Worm (Caenorhabditis elegans) whole organism, L1 larva: ENCODE data around the gene T09F3.5.

Experiments
- C04F5.9 ChIP-seq: sonication (generic microtip); optimal IDR thresholded peaks from 2 replicates; lab custom pipeline; 2016; ENCODE audit warnings: missing genetic modification characterization, missing compliant biosample characterization
- C16A3.4 ChIP-seq: fragments of 150-350 bp; optimal IDR thresholded peaks from 2 replicates; lab custom pipeline; 2014; ENCODE audit warnings: missing biosample characterization, missing genetic modification characterization
- F16B12.6 ChIP-seq: fragments of 150-350 bp; optimal IDR thresholded peaks from 2 replicates; lab custom pipeline; 2014; ENCODE audit warnings: missing biosample characterization, missing genetic modification characterization
- aha-1 ChIP-seq: fragments of 150-350 bp; optimal IDR thresholded peaks from 2 replicates; lab custom pipeline; 2014; ENCODE audit warnings: missing biosample characterization, missing genetic modification characterization
- aly-2 ChIP-seq: fragments of 150-350 bp; optimal IDR thresholded peaks from 2 replicates; lab custom pipeline; 2014; ENCODE audit warnings: missing biosample characterization, missing genetic modification characterization
- ama-1 ChIP-seq: fragments of 150-350 bp; optimal IDR thresholded peaks from 2 replicates; lab custom pipeline; 2014
- blmp-1 ChIP-seq: fragments of 150-350 bp; optimal IDR thresholded peaks from 2 replicates; lab custom pipeline; 2014; ENCODE audit warnings: missing biosample characterization, missing genetic modification characterization
- ceh-8 ChIP-seq: fragments of 200-800 bp; sonication (Bioruptor generic); optimal IDR thresholded peaks from 2 replicates; lab custom pipeline; 2018; ENCODE audit warnings: mild to moderate bottlenecking, missing genetic modification characterization, moderate library complexity, missing compliant biosample characterization
- ceh-82 ChIP-seq, 3 experiments: fragments of 150-350 bp in 1 of 3; sonication (generic microtip) in 2 of 3; optimal IDR thresholded peaks; 2 replicates each; lab custom pipeline; 2014 to 2017; ENCODE audit warnings: missing biosample characterization in 3 of 3, missing genetic modification characterization in 3 of 3
- ces-1 ChIP-seq: fragments of 150-350 bp; optimal IDR thresholded peaks from 2 replicates; lab custom pipeline; 2014; ENCODE audit warnings: missing biosample characterization, missing genetic modification reagents, missing genetic modification characterization
- efl-1 ChIP-seq, 4 experiments: fragments of 150-350 bp; optimal IDR thresholded peaks in 3 of 4; peaks in 1 of 4; 1 replicate in 1 of 4; 2 replicates in 3 of 4; lab custom pipeline; 2014; ENCODE audit warnings: missing biosample characterization in 2 of 4, missing genetic modification characterization in 2 of 4, missing genetic modification reagents in 2 of 4
- efl-3 ChIP-seq: fragments of 200-800 bp; sonication (Bioruptor generic); optimal IDR thresholded peaks from 2 replicates; lab custom pipeline; 2018; ENCODE audit warnings: mild to moderate bottlenecking, missing genetic modification characterization, missing compliant biosample characterization
- elt-2 ChIP-seq: sonication (generic microtip); optimal IDR thresholded peaks from 2 replicates; lab custom pipeline; 2016; ENCODE audit warnings: missing genetic modification characterization, mild to moderate bottlenecking, inconsistent platforms, missing compliant biosample characterization, missing genetic modification reagents
- elt-3 ChIP-seq, 6 experiments: fragments of 150-350 bp in 1 of 6; sonication (generic microtip); optimal IDR thresholded peaks; 2 replicates each; lab custom pipeline; 2017 to 2018; ENCODE audit warnings: missing biosample characterization in 6 of 6, missing genetic modification characterization in 6 of 6, inconsistent platforms in 1 of 6
- fkh-10 ChIP-seq: sonication (generic microtip); optimal IDR thresholded peaks from 2 replicates; lab custom pipeline; 2017; ENCODE audit warnings: missing biosample characterization, missing genetic modification reagents, missing genetic modification characterization
- fkh-4 ChIP-seq: sonication (generic microtip); optimal IDR thresholded peaks from 2 replicates; lab custom pipeline; 2016; ENCODE audit warnings: missing compliant biosample characterization, missing genetic modification characterization, borderline replicate concordance
- fos-1 ChIP-seq: fragments of 150-350 bp; optimal IDR thresholded peaks from 2 replicates; lab custom pipeline; 2014; ENCODE audit warnings: missing biosample characterization, missing genetic modification characterization
- grh-1 ChIP-seq: fragments of 200-800 bp; sonication (Bioruptor generic); IDR thresholded peaks from 2 replicates; pipeline ENCODE4 v1.3.6; 2022; ENCODE audit warnings: missing genetic modification reagents, missing genetic modification characterization, missing compliant biosample characterization
- hlh-17 ChIP-seq: fragments of 200-800 bp; sonication (Bioruptor generic); optimal IDR thresholded peaks from 2 replicates; lab custom pipeline; 2018; ENCODE audit warnings: missing genetic modification characterization, mild to moderate bottlenecking, missing compliant biosample characterization, moderate library complexity, borderline replicate concordance
- irx-1 ChIP-seq: sonication (generic microtip); optimal IDR thresholded peaks from 2 replicates; lab custom pipeline; 2016; ENCODE audit warnings: missing genetic modification characterization, missing compliant biosample characterization
- isw-1 ChIP-seq: fragments of 200-800 bp; sonication (Bioruptor generic); IDR thresholded peaks from 2 replicates; pipeline ENCODE4 v1.3.6; 2022; ENCODE audit warnings: missing genetic modification characterization, missing compliant biosample characterization
- lin-13 ChIP-seq: fragments of 150-350 bp; optimal IDR thresholded peaks from 2 replicates; lab custom pipeline; 2014; ENCODE audit warnings: missing biosample characterization, missing genetic modification reagents, missing genetic modification characterization
- lin-14 ChIP-seq: fragments of 200-800 bp; sonication (Bioruptor generic); optimal IDR thresholded peaks from 2 replicates; lab custom pipeline; 2018; ENCODE audit warnings: mild to moderate bottlenecking, missing genetic modification characterization, moderate library complexity, missing compliant biosample characterization
- lin-15B ChIP-seq: fragments of 150-350 bp; sonication (generic microtip); optimal IDR thresholded peaks from 3 replicates; lab custom pipeline; 2014; ENCODE audit warnings: missing biosample characterization, missing genetic modification characterization
- lir-3 ChIP-seq: sonication (generic microtip); optimal IDR thresholded peaks from 2 replicates; lab custom pipeline; 2016; ENCODE audit warnings: mild to moderate bottlenecking, missing genetic modification characterization, moderate library complexity, missing compliant biosample characterization; ENCODE audit not compliant: poor library complexity
- lsy-2 ChIP-seq, 2 experiments: fragments of 150-350 bp; optimal IDR thresholded peaks; 2 replicates each; lab custom pipeline; 2014; ENCODE audit warnings: missing biosample characterization in 2 of 2, missing genetic modification characterization in 2 of 2
- mab-9 ChIP-seq: fragments of 200-800 bp; sonication (Bioruptor generic); IDR thresholded peaks from 2 replicates; pipeline ENCODE4 v1.3.6; 2022; ENCODE audit warnings: missing genetic modification reagents, missing genetic modification characterization, missing compliant biosample characterization
- mef-2 ChIP-seq: fragments of 150-350 bp; optimal IDR thresholded peaks from 2 replicates; lab custom pipeline; 2014; ENCODE audit warnings: missing biosample characterization, missing genetic modification characterization
- nhr-237 ChIP-seq: fragments of 150-350 bp; optimal IDR thresholded peaks from 2 replicates; lab custom pipeline; 2014; ENCODE audit warnings: missing biosample characterization, missing genetic modification characterization
- nhr-28 ChIP-seq: fragments of 150-350 bp; optimal IDR thresholded peaks from 2 replicates; lab custom pipeline; 2014; ENCODE audit warnings: missing biosample characterization, missing genetic modification characterization
- nhr-47 ChIP-seq: sonication (generic microtip); optimal IDR thresholded peaks from 2 replicates; lab custom pipeline; 2016; ENCODE audit warnings: mild to moderate bottlenecking, missing genetic modification characterization, moderate library complexity, missing compliant biosample characterization
- nhr-71 ChIP-seq: sonication (generic microtip); optimal IDR thresholded peaks from 2 replicates; lab custom pipeline; 2016; ENCODE audit warnings: mild to moderate bottlenecking, missing genetic modification characterization, moderate library complexity, missing compliant biosample characterization
- nhr-84 ChIP-seq: sonication (generic microtip); optimal IDR thresholded peaks from 2 replicates; lab custom pipeline; 2017; ENCODE audit warnings: missing biosample characterization, missing genetic modification characterization
- nhr-85 ChIP-seq: sonication (generic microtip); peaks from one replicate; lab custom pipeline; 2016; ENCODE audit warnings: missing genetic modification characterization, inconsistent platforms, missing compliant biosample characterization
- nhr-90 ChIP-seq: sonication (generic microtip); optimal IDR thresholded peaks from 2 replicates; lab custom pipeline; 2016; ENCODE audit warnings: mild to moderate bottlenecking, missing genetic modification characterization, missing compliant biosample characterization; ENCODE audit not compliant: poor library complexity
- pag-3 ChIP-seq: sonication (generic microtip); optimal IDR thresholded peaks from 2 replicates; lab custom pipeline; 2017; ENCODE audit warnings: missing genetic modification characterization, mild to moderate bottlenecking, missing compliant biosample characterization, antibody characterized with exemption, borderline replicate concordance; ENCODE audit not compliant: insufficient read depth
- pax-3 ChIP-seq: fragments of 200-800 bp; sonication (Bioruptor generic); optimal IDR thresholded peaks from 2 replicates; lab custom pipeline; 2018; ENCODE audit warnings: mild to moderate bottlenecking, missing genetic modification characterization, moderate library complexity, missing compliant biosample characterization
- pqm-1 ChIP-seq: sonication (generic microtip); optimal IDR thresholded peaks from 3 replicates; lab custom pipeline; 2017; ENCODE audit warnings: missing biosample characterization, missing genetic modification characterization
- rnt-1 ChIP-seq: sonication (generic microtip); optimal IDR thresholded peaks from 2 replicates; lab custom pipeline; 2016; ENCODE audit warnings: mild to moderate bottlenecking, missing genetic modification characterization, moderate library complexity, missing compliant biosample characterization
- skn-1 ChIP-seq: fragments of 150-350 bp; optimal IDR thresholded peaks from 2 replicates; lab custom pipeline; 2014; ENCODE audit warnings: missing biosample characterization, missing genetic modification characterization
- snpc-4 ChIP-seq: fragments of 150-350 bp; optimal IDR thresholded peaks from 2 replicates; lab custom pipeline; 2014; ENCODE audit warnings: missing biosample characterization, missing genetic modification characterization
- snu-23 ChIP-seq: sonication (generic microtip); optimal IDR thresholded peaks from 2 replicates; lab custom pipeline; 2016; ENCODE audit warnings: missing genetic modification characterization, missing compliant biosample characterization
- sup-37 ChIP-seq: fragments of 200-800 bp; sonication (Bioruptor generic); optimal IDR thresholded peaks from 2 replicates; lab custom pipeline; 2018; ENCODE audit warnings: mild to moderate bottlenecking, missing genetic modification characterization, missing compliant biosample characterization
- swsn-7 ChIP-seq: sonication (generic microtip); optimal IDR thresholded peaks from 2 replicates; lab custom pipeline; 2016; ENCODE audit warnings: missing genetic modification characterization, missing compliant biosample characterization
- tbx-2 ChIP-seq: sonication (generic microtip); optimal IDR thresholded peaks from 2 replicates; lab custom pipeline; 2016; ENCODE audit warnings: missing genetic modification characterization, missing compliant biosample characterization
- tlp-1 ChIP-seq: fragments of 150-350 bp; optimal IDR thresholded peaks from 2 replicates; lab custom pipeline; 2014; ENCODE audit warnings: missing biosample characterization, missing genetic modification characterization
- unc-130 ChIP-seq: fragments of 150-350 bp; optimal IDR thresholded peaks from 2 replicates; lab custom pipeline; 2017; ENCODE audit warnings: missing biosample characterization, missing genetic modification characterization, inconsistent platforms
- unc-30 ChIP-seq: sonication (generic microtip); optimal IDR thresholded peaks from 2 replicates; lab custom pipeline; 2017; ENCODE audit warnings: missing biosample characterization, missing genetic modification characterization
- xbp-1 ChIP-seq: sonication (generic microtip); optimal IDR thresholded peaks from 2 replicates; lab custom pipeline; 2016; ENCODE audit warnings: missing genetic modification characterization, missing compliant biosample characterization
- ztf-4 ChIP-seq: fragments of 150-350 bp; optimal IDR thresholded peaks from 2 replicates; lab custom pipeline; 2014; ENCODE audit warnings: missing biosample characterization, missing genetic modification characterization

The T09F3.5 gene

ce11 chrII:10396578-10396977 lies at the start of gene T09F3.5:
Gene T09F3.5, plus strand, starts transcription at chrII:10396878.
- TF ChIP-seq mab-9 = no peak
- no peak for TF ChIP-seq lsy-2 (tag; optimal IDR thresholded peaks at IDR 0.05; lab: Kevin White, UChicago)
- no peak for TF ChIP-seq lin-14 (GFP tag; lab: Kevin White, UChicago)
- no peak for TF ChIP-seq lin-13 (GFP tag; lab: Kevin White, UChicago)
- TF ChIP-seq ztf-4 (tag; lab: Kevin White, UChicago) = no peak
- no peak for TF ChIP-seq blmp-1
- TF ChIP-seq nhr-28 (tag; lab: Kevin White, UChicago) = no peak

ce11 chrII:10349915-10350314 lies 46.8 kb upstream of the T09F3.5 start, which contains the start of gene stip-1:
Gene stip-1, minus strand, starts transcription at chrII:10350012.
- no peak for TF ChIP-seq unc-130
- no peak for TF ChIP-seq aly-2 (tag; lab: Kevin White, UChicago)
- TF ChIP-seq pqm-1 (tag; lab: Kevin White, UChicago) = no peak
- peak; percentile 39 for TF ChIP-seq nhr-71
- TF ChIP-seq pax-3 (tag; lab: Kevin White, UChicago) = no peak
- no peak for TF ChIP-seq pag-3 (tag; lab: Kevin White, UChicago)
- TF ChIP-seq nhr-84 (tag; lab: Kevin White, UChicago) = no peak
- TF ChIP-seq C04F5.9 (tag; lab: Kevin White, UChicago) = no peak
- no peak for TF ChIP-seq elt-3 (tag; optimal IDR thresholded peaks at IDR 0.05; lab: Kevin White, UChicago)
- no peak for TF ChIP-seq snu-23 (GFP tag; lab: Kevin White, UChicago)
- TF ChIP-seq aha-1 (tag; lab: Kevin White, UChicago) = no peak
- TF ChIP-seq lsy-2 (tag; optimal IDR thresholded peaks at IDR 0.05; lab: Kevin White, UChicago) = peak in 1 of 2 experiments; percentile 2
- no peak for TF ChIP-seq mef-2 (tag; lab: Kevin White, UChicago)
- TF ChIP-seq nhr-47 (tag; lab: Kevin White, UChicago) = no peak
- TF ChIP-seq efl-1 (optimal IDR thresholded peaks at IDR 0.05; lab: Kevin White, UChicago) = no peak
- peak in 1 of 2 experiments; percentile 91 for TF ChIP-seq efl-1 (GFP tag; optimal IDR thresholded peaks at IDR 0.05 in 1 of 2; lab: Kevin White, UChicago)
- no peak for TF ChIP-seq C16A3.4 (tag; lab: Kevin White, UChicago)
- TF ChIP-seq tlp-1 (tag; lab: Kevin White, UChicago) = no peak
- TF ChIP-seq mab-9 = no peak
- TF ChIP-seq lin-15B (tag; lab: Kevin White, UChicago) = no peak
- TF ChIP-seq nhr-237 (tag; lab: Kevin White, UChicago) = no peak
- TF ChIP-seq isw-1 (GFP tag; lab: Robert Waterston, UW) = no peak
- no peak for TF ChIP-seq efl-3 (GFP tag; lab: Kevin White, UChicago)
- TF ChIP-seq irx-1 (tag; lab: Kevin White, UChicago) = no peak
- no peak for TF ChIP-seq skn-1
- peak; percentile 27 for TF ChIP-seq rnt-1
- TF ChIP-seq fkh-4 = no peak
- TF ChIP-seq grh-1 = no peak

- no peak for TF ChIP-seq tbx-2
- peak in 2 of 3 experiments; percentile 23 to 24 for TF ChIP-seq ceh-82 (tag; optimal IDR thresholded peaks at IDR 0.05; lab: Kevin White, UChicago)
- peak; percentile 18 for TF ChIP-seq blmp-1
- TF ChIP-seq lir-3 = no peak
- no peak for TF ChIP-seq hlh-17 (GFP tag; lab: Kevin White, UChicago)
- peak; percentile 28 for TF ChIP-seq xbp-1 (tag; lab: Kevin White, UChicago)
- TF ChIP-seq fkh-10 = no peak
- TF ChIP-seq unc-30 = no peak
- TF ChIP-seq ceh-8 (GFP tag; lab: Kevin White, UChicago) = no peak
- peak; percentile 39 for TF ChIP-seq rnt-1
- TF ChIP-seq ama-1 (lab: Kevin White, UChicago) = no peak
- no peak for TF ChIP-seq sup-37 (GFP tag; lab: Kevin White, UChicago)
- peak; percentile 33 for TF ChIP-seq F16B12.6 (tag; lab: Kevin White, UChicago)
- no peak for TF ChIP-seq swsn-7 (tag; lab: Kevin White, UChicago)
- TF ChIP-seq nhr-90 (tag; lab: Kevin White, UChicago) = no peak
- TF ChIP-seq mab-9 = peak; percentile 39; the same call in 1 of the 2 replicates
- no peak for TF ChIP-seq snpc-4 (tag; lab: Kevin White, UChicago)
- TF ChIP-seq isw-1 (GFP tag; lab: Robert Waterston, UW) = 0 out of 2 replicates have a peak, but pooled peaks have one; percentile 8
- no peak for TF ChIP-seq elt-2 (tag; lab: Kevin White, UChicago)
- peak; percentile 41 for TF ChIP-seq C16A3.4 (tag; lab: Kevin White, UChicago)
- TF ChIP-seq nhr-85 (tag; lab: Kevin White, UChicago) = no peak
- peak; percentile 28 for TF ChIP-seq fos-1 (tag; lab: Kevin White, UChicago)
- TF ChIP-seq nhr-47 (tag; lab: Kevin White, UChicago) = no peak
- TF ChIP-seq ces-1 (GFP tag; lab: Kevin White, UChicago) = no peak
Observed at ce11 chrII:10350487-10350886, 46.2 kb upstream of the T09F3.5 start, which contains the start of gene C07E3.9. Gene C07E3.9, plus strand, starts transcription at chrII:10350756.
